Worm (Caenorhabditis elegans) whole organism, young adult: ENCODE data around the gene C38H2.2.

Experiments
- B0336.3 ChIP-seq: fragments of 200-800 bp; sonication (Bioruptor generic); IDR thresholded peaks from 2 replicates; pipeline ENCODE4 v1.3.6; 2022; ENCODE audit warnings: missing genetic modification characterization, missing compliant biosample characterization
- F37B4.10 ChIP-seq: fragments of 200-800 bp; sonication (Bioruptor generic); IDR thresholded peaks from 2 replicates; pipeline ENCODE4 v1.3.6; 2022; ENCODE audit warnings: missing genetic modification characterization, missing compliant biosample characterization
- ama-1 ChIP-seq, 3 experiments: fragments of 150-350 bp in 1 of 3; sonication (generic microtip) in 2 of 3; optimal IDR thresholded peaks; 2 replicates each; lab custom pipeline; 2014 to 2018; ENCODE audit warnings: missing biosample characterization in 2 of 3, missing genetic modification characterization in 2 of 3, missing genetic modification reagents in 2 of 3
- atf-7 ChIP-seq: sonication (generic microtip); optimal IDR thresholded peaks from 2 replicates; lab custom pipeline; 2017; ENCODE audit warnings: mild to moderate bottlenecking, missing genetic modification characterization, missing compliant biosample characterization
- bed-2 ChIP-seq: fragments of 200-800 bp; sonication (Bioruptor generic); IDR thresholded peaks from 2 replicates; pipeline ENCODE4 v1.3.6; 2022; ENCODE audit warnings: missing genetic modification reagents, missing genetic modification characterization, missing compliant biosample characterization
- ceh-27 ChIP-seq: fragments of 200-800 bp; sonication (Bioruptor generic); optimal IDR thresholded peaks from 2 replicates; lab custom pipeline; 2018; ENCODE audit warnings: mild to moderate bottlenecking, missing genetic modification characterization, moderate library complexity, missing compliant biosample characterization
- hlh-26 ChIP-seq: fragments of 200-800 bp; sonication (Bioruptor generic); conservative IDR thresholded peaks from 2 replicates; pipeline ENCODE4 v1.3.6; 2022; ENCODE audit warnings: missing genetic modification reagents, missing genetic modification characterization, missing compliant biosample characterization
- let-607 ChIP-seq, 2 experiments: fragments of 200-800 bp in 1 of 2; sonication (Bioruptor generic) in 1 of 2; sonication (generic microtip) in 1 of 2; optimal IDR thresholded peaks; 2 replicates each; lab custom pipeline; 2016 to 2018; ENCODE audit warnings: mild to moderate bottlenecking in 2 of 2, missing compliant biosample characterization in 2 of 2, missing genetic modification characterization in 2 of 2, moderate library complexity in 2 of 2, missing genotype in 1 of 2
- snpc-1.1 ChIP-seq: sonication (generic microtip); optimal IDR thresholded peaks from 2 replicates; lab custom pipeline; 2017; ENCODE audit warnings: missing genetic modification characterization, mild to moderate bottlenecking, missing compliant biosample characterization, antibody characterized with exemption, moderate library complexity, missing genotype, missing genetic modification reagents; ENCODE audit not compliant: insufficient read depth

- no peak for TF ChIP-seq atf-7 (tag; lab: Kevin White, UChicago)
- no peak for TF ChIP-seq ama-1 (optimal IDR thresholded peaks at IDR 0.05; lab: Kevin White, UChicago)
- TF ChIP-seq ama-1 (GFP tag; optimal IDR thresholded peaks at IDR 0.05; lab: Kevin White, UChicago) = no peak
- TF ChIP-seq bed-2 = no peak
- TF ChIP-seq ceh-27 (GFP tag; lab: Kevin White, UChicago) = no peak
- no peak for TF ChIP-seq B0336.3 (GFP tag; lab: Robert Waterston, UW)
- no peak for TF ChIP-seq let-607 (tag; optimal IDR thresholded peaks at IDR 0.05; lab: Kevin White, UChicago)
- TF ChIP-seq snpc-1.1 = no peak
- no peak for TF ChIP-seq F37B4.10 (GFP tag; lab: Robert Waterston, UW)
- TF ChIP-seq hlh-26 = no peak
Measured at ce11 chrIII:10347049-10347448, 34.5 kb upstream of the C38H2.2 start, which contains the start of gene tbx-8.
